Worm (Caenorhabditis elegans): ENCODE results near the gene kin-16.

Gene kin-16

DNA sequence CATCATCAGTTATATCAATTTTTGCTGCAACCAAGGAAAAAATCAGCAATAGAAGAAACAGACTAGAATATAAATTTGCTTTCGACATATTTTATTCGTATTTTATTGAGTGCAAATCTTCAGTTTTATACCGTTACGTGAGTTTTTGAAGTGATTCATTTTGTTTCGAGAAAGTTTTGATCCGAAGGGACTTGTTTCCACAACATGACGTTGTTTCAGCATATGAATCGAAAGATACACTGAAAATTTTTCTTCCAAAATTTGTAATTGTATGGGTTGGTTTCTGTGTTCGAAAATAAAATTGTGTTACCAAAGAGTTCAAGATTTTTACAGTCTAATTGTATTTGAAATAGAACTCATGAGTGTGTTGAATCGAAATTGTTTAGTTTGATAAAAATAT, 44.1 kb upstream of the kin-16 start, which contains the start of gene T19H5.7:
Gene T19H5.7 (minus strand): TSS at position 101 of the 400 bp plus-strand sequence.
- no peak for TF ChIP-seq blmp-1 (tag; optimal IDR thresholded peaks at IDR 0.05)
- no peak for TF ChIP-seq mab-5 (tag; optimal IDR thresholded peaks at IDR 0.05)
- no peak for TF ChIP-seq ceh-43 (GFP tag; optimal IDR thresholded peaks at IDR 0.05)
- no peak for TF ChIP-seq M03D4.4 (tag; optimal IDR thresholded peaks at IDR 0.05)
- no peak for TF ChIP-seq snpc-4 (tag; optimal IDR thresholded peaks at IDR 0.05)
- no peak for TF ChIP-seq nhr-2 (tag; optimal IDR thresholded peaks at IDR 0.05)
- no peak for TF ChIP-seq cnd-1 (tag; optimal IDR thresholded peaks at IDR 0.05)
- no peak for TF ChIP-seq bed-3 (GFP tag; optimal IDR thresholded peaks at IDR 0.05)
- no peak for TF ChIP-seq unc-39 (tag; optimal IDR thresholded peaks at IDR 0.05)
- TF ChIP-seq nhr-12 (tag; optimal IDR thresholded peaks at IDR 0.05), result no peak
- TF ChIP-seq tbx-8 (GFP tag; optimal IDR thresholded peaks at IDR 0.05), result no peak
- TF ChIP-seq lsy-2 (tag; optimal IDR thresholded peaks at IDR 0.05), result no peak
- no peak for TF ChIP-seq ces-1 (GFP tag; optimal IDR thresholded peaks at IDR 0.05)
- TF ChIP-seq hlh-1 (tag; optimal IDR thresholded peaks at IDR 0.05), result no peak
- no peak for TF ChIP-seq sem-2 (GFP tag; optimal IDR thresholded peaks at IDR 0.05)
- no peak for TF ChIP-seq sptf-1 (tag; optimal IDR thresholded peaks at IDR 0.05)
- no peak for TF ChIP-seq drap-1 (GFP tag; optimal IDR thresholded peaks at IDR 0.05)
- TF ChIP-seq lin-13 (tag; optimal IDR thresholded peaks at IDR 0.05), result no peak
- TF ChIP-seq ceh-39 (tag; optimal IDR thresholded peaks at IDR 0.05), result no peak
- no peak for TF ChIP-seq elt-3 (tag; optimal IDR thresholded peaks at IDR 0.05)

DNA sequence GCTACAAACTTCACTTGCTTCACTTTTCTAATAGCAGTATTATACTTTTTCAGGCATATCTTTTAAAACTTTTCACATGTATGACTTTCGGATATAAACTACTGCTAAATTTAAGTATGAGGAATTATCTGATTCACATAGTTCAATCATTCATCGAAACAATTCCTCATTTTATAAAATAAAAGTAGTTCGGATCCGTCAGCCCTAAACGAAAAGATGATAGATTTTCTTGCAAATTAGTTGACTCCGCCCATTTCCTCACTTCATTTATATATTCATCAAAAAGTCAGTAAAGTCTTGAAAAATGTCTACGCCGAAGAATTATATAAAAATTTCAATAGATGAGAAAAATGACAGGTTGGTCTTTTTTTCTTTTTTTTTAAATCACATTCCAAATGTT, 41.7 kb upstream of the kin-16 start, which contains the start of gene chil-27:
Gene chil-27 (plus strand): TSS at position 301 of the 400 bp plus-strand sequence.
- TF ChIP-seq blmp-1 (tag; optimal IDR thresholded peaks at IDR 0.05), result no peak
- TF ChIP-seq sptf-1 (tag; optimal IDR thresholded peaks at IDR 0.05), result no peak
- TF ChIP-seq drap-1 (GFP tag; optimal IDR thresholded peaks at IDR 0.05), result no peak
- no peak for TF ChIP-seq nhr-12 (tag; optimal IDR thresholded peaks at IDR 0.05)
- no peak for TF ChIP-seq elt-1 (tag; optimal IDR thresholded peaks at IDR 0.05; ENCODE audit: borderline replicate concordance, insufficient read depth)
- no peak for TF ChIP-seq M03D4.4 (tag; optimal IDR thresholded peaks at IDR 0.05)

DNA sequence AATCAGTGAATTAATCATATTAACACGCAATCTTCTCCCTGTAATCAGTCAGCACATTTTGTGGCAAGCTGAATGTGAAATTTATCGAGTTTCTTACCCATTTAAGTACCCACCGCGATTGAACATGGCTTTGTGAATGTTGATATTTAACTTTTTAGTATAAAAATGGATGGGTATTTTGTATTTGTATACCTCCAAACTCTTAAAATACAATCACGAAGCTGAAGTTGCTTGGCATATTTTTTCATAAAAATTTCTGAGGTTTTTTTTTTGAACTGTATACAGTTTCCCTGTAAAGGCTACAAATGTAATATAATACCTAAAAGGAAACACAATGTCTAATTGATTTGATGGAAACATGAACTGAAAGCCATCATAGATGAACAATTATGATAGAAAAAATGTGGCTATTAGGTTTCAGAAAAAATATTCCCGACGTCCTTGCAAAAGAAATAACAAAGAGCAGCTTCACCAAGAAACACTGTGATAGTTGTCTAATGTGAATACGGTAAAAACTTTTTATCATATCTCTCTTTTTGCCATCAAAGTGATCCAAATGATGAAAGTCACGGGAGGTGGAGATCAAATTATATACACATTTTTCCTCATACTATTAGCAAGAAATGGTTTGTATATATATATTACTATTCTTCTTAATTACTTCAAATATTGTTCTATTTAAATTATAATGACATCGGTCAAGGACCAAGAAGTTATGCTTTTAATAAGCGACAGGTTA, 38.6 kb upstream of the kin-16 start, which contains the start of the genes chil-25 and chil-26:
Gene chil-25 (minus strand): TSS at position 101 of the 739 bp plus-strand sequence.
Gene chil-26 (plus strand): TSS at position 689 of the 739 bp plus-strand sequence.
- TF ChIP-seq M03D4.4 (tag; optimal IDR thresholded peaks at IDR 0.05), result no peak
- TF ChIP-seq ceh-39 (tag; optimal IDR thresholded peaks at IDR 0.05), result no peak
- TF ChIP-seq ceh-43 (GFP tag; optimal IDR thresholded peaks at IDR 0.05), result no peak
- TF ChIP-seq unc-39 (tag; optimal IDR thresholded peaks at IDR 0.05), result no peak
- no peak for TF ChIP-seq mep-1 (tag; optimal IDR thresholded peaks at IDR 0.05)
- no peak for TF ChIP-seq nhr-28 (tag; optimal IDR thresholded peaks at IDR 0.05)
- no peak for TF ChIP-seq sem-2 (GFP tag; optimal IDR thresholded peaks at IDR 0.05)
- TF ChIP-seq mls-2 (tag; optimal IDR thresholded peaks at IDR 0.05), result no peak
- TF ChIP-seq elt-3 (tag; optimal IDR thresholded peaks at IDR 0.05), result no peak
- TF ChIP-seq nhr-237 (tag; optimal IDR thresholded peaks at IDR 0.05), result no peak
- no peak for TF ChIP-seq lin-13 (tag; optimal IDR thresholded peaks at IDR 0.05)
- no peak for TF ChIP-seq bed-3 (GFP tag; optimal IDR thresholded peaks at IDR 0.05)
- no peak for TF ChIP-seq unc-120 (tag; optimal IDR thresholded peaks at IDR 0.05; ENCODE audit: poor library complexity, severe bottlenecking)
- TF ChIP-seq sptf-1 (tag; optimal IDR thresholded peaks at IDR 0.05), result no peak
- no peak for TF ChIP-seq ces-1 (GFP tag; optimal IDR thresholded peaks at IDR 0.05)

ce11 chrII:9470027-9470426, 34.1 kb upstream of the kin-16 start, which contains the start of gene T19H5.6:
Gene T19H5.6, minus strand, starts transcription at chrII:9470221.
- TF ChIP-seq cnd-1 (tag; optimal IDR thresholded peaks at IDR 0.05), result no peak
- TF ChIP-seq ceh-83 (GFP tag; optimal IDR thresholded peaks at IDR 0.05), result no peak
- TF ChIP-seq zip-8 (tag; optimal IDR thresholded peaks at IDR 0.05), result no peak
- no peak for TF ChIP-seq lin-13 (tag; optimal IDR thresholded peaks at IDR 0.05)
- TF ChIP-seq unc-120 (tag; optimal IDR thresholded peaks at IDR 0.05; ENCODE audit: poor library complexity, severe bottlenecking), result no peak
- TF ChIP-seq pha-4 (tag; optimal IDR thresholded peaks at IDR 0.05), result no peak
- no peak for TF ChIP-seq unc-62 (GFP tag; optimal IDR thresholded peaks at IDR 0.05)
- no peak for TF ChIP-seq lsy-2 (tag; optimal IDR thresholded peaks at IDR 0.05)
- no peak for TF ChIP-seq unc-39 (tag; optimal IDR thresholded peaks at IDR 0.05)
- TF ChIP-seq bed-3 (GFP tag; optimal IDR thresholded peaks at IDR 0.05), result no peak
- TF ChIP-seq elt-1 (tag; optimal IDR thresholded peaks at IDR 0.05; ENCODE audit: borderline replicate concordance, insufficient read depth), result no peak
- TF ChIP-seq sem-2 (GFP tag; optimal IDR thresholded peaks at IDR 0.05), result no peak
- TF ChIP-seq flh-1 (GFP tag; optimal IDR thresholded peaks at IDR 0.05), result no peak
- TF ChIP-seq lin-32 (GFP tag; optimal IDR thresholded peaks at IDR 0.05), result no peak
- TF ChIP-seq ces-1 (GFP tag; optimal IDR thresholded peaks at IDR 0.05), result no peak
- no peak for TF ChIP-seq ceh-43 (GFP tag; optimal IDR thresholded peaks at IDR 0.05)
- no peak for TF ChIP-seq mls-2 (tag; optimal IDR thresholded peaks at IDR 0.05)

All from whole organism, mixed stage, embryonic.